Worm (Caenorhabditis elegans): ENCODE measurements around the gene srw-24.

The srw-24 gene

ce11 chrV:15184097-15185040 lies 39.4 kb upstream of the srw-24 start, which contains the start of gene Y75B12B.1:
Gene Y75B12B.1 (plus strand): TSS chrV:15184699.
- no peak for TF ChIP-seq efl-1 (optimal IDR thresholded peaks at IDR 0.05)
- TF ChIP-seq efl-1 (GFP tag; optimal IDR thresholded peaks at IDR 0.05 in 1 of 2) = peak in 1 of 2 experiments; percentile 90
- no peak for TF ChIP-seq hlh-4 (tag; optimal IDR thresholded peaks at IDR 0.05)
- TF ChIP-seq jun-1 (tag; optimal IDR thresholded peaks at IDR 0.05) = no peak

ce11 chrV:15186259-15186927 lies 37.4 kb upstream of the srw-24 start, which contains the start of gene Y75B12B.3:
Gene Y75B12B.3 (minus strand): TSS chrV:15186279.
- TF ChIP-seq lin-15B (tag; optimal IDR thresholded peaks at IDR 0.05) = no peak
- TF ChIP-seq lir-3 (tag; optimal IDR thresholded peaks at IDR 0.05; ENCODE audit: poor library complexity) = no peak
- no peak for TF ChIP-seq sptf-1 (tag; optimal IDR thresholded peaks at IDR 0.05)
- no peak for TF ChIP-seq nhr-28 (tag; optimal IDR thresholded peaks at IDR 0.05)
- TF ChIP-seq hlh-17 (GFP tag; optimal IDR thresholded peaks at IDR 0.05; ENCODE audit: borderline replicate concordance) = no peak
- no peak for TF ChIP-seq zip-4 (GFP tag; optimal IDR thresholded peaks at IDR 0.05)
- peak; percentile 26 for TF ChIP-seq pax-3 (tag; optimal IDR thresholded peaks at IDR 0.05)
- TF ChIP-seq elt-2 (tag; optimal IDR thresholded peaks at IDR 0.05) = no peak
- TF ChIP-seq lin-14 (GFP tag; optimal IDR thresholded peaks at IDR 0.05) = no peak
- no peak for TF ChIP-seq isw-1 (GFP tag; IDR thresholded peaks at IDR 0.05)
- TF ChIP-seq C04F5.9 (tag; optimal IDR thresholded peaks at IDR 0.05) = no peak
- no peak for TF ChIP-seq tlp-1 (tag; optimal IDR thresholded peaks at IDR 0.05)
- no peak for TF ChIP-seq lin-13 (GFP tag; optimal IDR thresholded peaks at IDR 0.05)
- TF ChIP-seq pqm-1 (tag; optimal IDR thresholded peaks at IDR 0.05) = no peak
- no peak for TF ChIP-seq efl-3 (GFP tag; optimal IDR thresholded peaks at IDR 0.05)
- no peak for TF ChIP-seq pag-3 (tag; optimal IDR thresholded peaks at IDR 0.05; ENCODE audit: borderline replicate concordance, insufficient read depth)
- no peak for TF ChIP-seq blmp-1 (tag; optimal IDR thresholded peaks at IDR 0.05)
- TF ChIP-seq mab-9 (GFP tag; IDR thresholded peaks at IDR 0.05) = no peak
- TF ChIP-seq alr-1 (tag; optimal IDR thresholded peaks at IDR 0.05; ENCODE audit: borderline replicate concordance) = no peak
- no peak for TF ChIP-seq ceh-88 (GFP tag; IDR thresholded peaks at IDR 0.05)
- no peak for TF ChIP-seq efl-1 (optimal IDR thresholded peaks at IDR 0.05)
- peak in 1 of 2 experiments; percentile 58 for TF ChIP-seq efl-1 (GFP tag; optimal IDR thresholded peaks at IDR 0.05 in 1 of 2)
- no peak for TF ChIP-seq nhr-12 (tag; optimal IDR thresholded peaks at IDR 0.05)
- no peak for TF ChIP-seq ztf-4 (tag; optimal IDR thresholded peaks at IDR 0.05)
- no peak for TF ChIP-seq skn-1 (tag; optimal IDR thresholded peaks at IDR 0.05)
- TF ChIP-seq unc-62 (GFP tag; optimal IDR thresholded peaks at IDR 0.05) = no peak
- TF ChIP-seq grh-1 (GFP tag; IDR thresholded peaks at IDR 0.05) = 0 out of 2 replicates have a peak, but pooled peaks have one; percentile 15
- no peak for TF ChIP-seq C34B4.2 (tag; optimal IDR thresholded peaks at IDR 0.05)
- TF ChIP-seq unc-86 (tag; optimal IDR thresholded peaks at IDR 0.05) = no peak
- TF ChIP-seq snpc-4 (tag; optimal IDR thresholded peaks at IDR 0.05) = no peak
- TF ChIP-seq nhr-85 (tag) = peak; percentile 51
- TF ChIP-seq aly-2 (tag; optimal IDR thresholded peaks at IDR 0.05) = peak; percentile 48
- no peak for TF ChIP-seq hpl-2 (GFP tag; optimal IDR thresholded peaks at IDR 0.05)
- no peak for TF ChIP-seq nhr-84 (tag; optimal IDR thresholded peaks at IDR 0.05)
- no peak for TF ChIP-seq ces-1 (GFP tag; optimal IDR thresholded peaks at IDR 0.05)
- peak; percentile 93 for TF ChIP-seq ama-1 (optimal IDR thresholded peaks at IDR 0.05)
